Fruit fly (Drosophila melanogaster) whole organism, prepupa: ENCODE data around the gene ND-B17.

Experiments
- Blimp-1 ChIP-seq: fragments of 200-800 bp; sonication (Bioruptor generic); optimal IDR thresholded peaks from 3 replicates; lab custom pipeline; 2017; ENCODE audit warnings: missing biosample characterization, missing genetic modification characterization, mild to moderate bottlenecking, moderate library complexity, missing genetic modification reagents
- lz ChIP-seq: fragments of 200-800 bp; sonication (Bioruptor generic); optimal IDR thresholded peaks from 3 replicates; lab custom pipeline; 2016; ENCODE audit warnings: missing biosample characterization, missing genetic modification characterization

- TF ChIP-seq Blimp-1 (GFP tag; lab: Kevin White, UChicago) (no peak), lz (GFP tag; lab: Kevin White, UChicago) (no peak)
Observed at dm6 chr2L:15752096-15752495, 1.2 kb upstream of the ND-B17 start, which contains the start of gene Mtr4.
